Fruit fly (Drosophila melanogaster): ENCODE results near the gene CG13042.

Gene CG13042

DNA sequence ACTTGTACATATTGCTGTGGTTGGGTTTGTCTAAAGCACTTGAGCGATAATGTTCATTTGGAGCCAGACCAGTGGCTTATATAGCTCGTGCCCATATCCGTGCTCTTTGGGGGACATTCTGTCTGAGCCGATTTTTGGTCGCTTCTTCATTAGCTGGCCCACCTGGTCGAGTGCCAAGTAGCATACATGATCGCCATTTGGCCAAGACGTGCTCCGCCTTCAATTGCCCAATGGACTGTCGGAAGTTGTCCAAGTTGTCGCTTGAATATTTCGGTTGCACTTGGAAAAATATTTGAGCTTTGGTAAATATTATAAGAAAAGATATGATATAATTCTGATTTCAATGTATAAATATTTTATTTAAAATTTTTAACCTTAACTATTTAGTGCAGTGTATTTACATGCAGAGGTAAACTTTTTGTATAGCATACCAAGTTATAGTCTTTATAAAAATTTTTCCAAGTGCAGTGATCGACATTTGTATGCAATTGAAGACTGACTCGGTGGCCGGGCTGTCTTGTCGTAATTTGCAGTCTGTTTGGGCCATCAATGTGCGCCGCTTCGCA is 22.9 kb downstream of the CG13042 start, which contains the start of gene CG13047:
Gene CG13047, minus strand, starts transcription at position 51 of the 566 bp plus-strand sequence.
- no peak for TF ChIP-seq CG14965 (GFP tag; optimal IDR thresholded peaks at IDR 0.05; ENCODE audit: borderline replicate concordance)
- no peak for TF ChIP-seq Sry-β (GFP tag; optimal IDR thresholded peaks at IDR 0.05)
- TF ChIP-seq dmrt99B (tag; optimal IDR thresholded peaks at IDR 0.05): peak; percentile 44
- TF ChIP-seq CG13424 (tag; optimal IDR thresholded peaks at IDR 0.05): peak; percentile 24
- peak; percentile 55 for TF ChIP-seq CG11504 (tag; optimal IDR thresholded peaks at IDR 0.05)
- 0 out of 3 replicates have a peak, but pooled peaks have one; percentile 21 for TF ChIP-seq tgo (GFP tag; IDR thresholded peaks at IDR 0.05)
- TF ChIP-seq HmgZ (tag; optimal IDR thresholded peaks at IDR 0.05): no peak
- no peak for TF ChIP-seq fd102C (GFP tag; optimal IDR thresholded peaks at IDR 0.05)
- TF ChIP-seq CG15696 (tag; optimal IDR thresholded peaks at IDR 0.05): no peak
- TF ChIP-seq CG2875 (GFP tag; optimal IDR thresholded peaks at IDR 0.05): no peak
- TF ChIP-seq gem (tag; optimal IDR thresholded peaks at IDR 0.05): peak; percentile 29
- TF ChIP-seq mld (GFP tag; IDR thresholded peaks at IDR 0.05; ENCODE audit: partially characterized antibody): no peak
- no peak for TF ChIP-seq Gsc (GFP tag; IDR thresholded peaks at IDR 0.05)
- TF ChIP-seq Hr51 (GFP tag; optimal IDR thresholded peaks at IDR 0.05): peak in 1 of 2 experiments; percentile 54
- no peak for TF ChIP-seq tin (GFP tag; optimal IDR thresholded peaks at IDR 0.05)
- TF ChIP-seq sisA (GFP tag; IDR thresholded peaks at IDR 0.05): no peak
- peak; percentile 5 for TF ChIP-seq CG17359 (tag; optimal IDR thresholded peaks at IDR 0.05)
- TF ChIP-seq unpg (GFP tag; optimal IDR thresholded peaks at IDR 0.05): peak; percentile 2
- TF ChIP-seq bowl (GFP tag; IDR thresholded peaks at IDR 0.05): no peak
- TF ChIP-seq Side (GFP tag; optimal IDR thresholded peaks at IDR 0.05): no peak
- TF ChIP-seq B-H2 (GFP tag; optimal IDR thresholded peaks at IDR 0.05): no peak
- TF ChIP-seq dysf (GFP tag; IDR thresholded peaks at IDR 0.05): no peak
- TF ChIP-seq Oli (tag; optimal IDR thresholded peaks at IDR 0.05): peak; percentile 15
- peak; percentile 22 for TF ChIP-seq phol (tag; optimal IDR thresholded peaks at IDR 0.05)
- TF ChIP-seq CG3838 (GFP tag; optimal IDR thresholded peaks at IDR 0.05): no peak
- TF ChIP-seq row (GFP tag; IDR thresholded peaks at IDR 0.05): 0 out of 3 replicates have a peak, but pooled peaks have one; percentile 11
- TF ChIP-seq dpn (GFP tag; optimal IDR thresholded peaks at IDR 0.05): no peak
- TF ChIP-seq CG2712 (tag; optimal IDR thresholded peaks at IDR 0.05): peak; percentile 11
- no peak for TF ChIP-seq CG8290 (GFP tag; optimal IDR thresholded peaks at IDR 0.05)
- no peak for TF ChIP-seq CG8290 (tag; optimal IDR thresholded peaks at IDR 0.05)
- 0 out of 4 replicates have a peak, but pooled peaks have one; percentile 24 for TF ChIP-seq chinmo (GFP tag; IDR thresholded peaks at IDR 0.05; ENCODE audit: partially characterized antibody)
- TF ChIP-seq Sox102F (GFP tag; optimal IDR thresholded peaks at IDR 0.05): peak; percentile 36
- TF ChIP-seq CG9215 (GFP tag; IDR thresholded peaks at IDR 0.05): no peak
- no peak for TF ChIP-seq CG12071 (GFP tag; optimal IDR thresholded peaks at IDR 0.05)
- TF ChIP-seq CG17328 (GFP tag; IDR thresholded peaks at IDR 0.05): no peak
- peak; percentile 9 for TF ChIP-seq nmo (GFP tag; optimal IDR thresholded peaks at IDR 0.05)
- TF ChIP-seq CG7839 (tag; optimal IDR thresholded peaks at IDR 0.05): peak; percentile 25
- TF ChIP-seq inv (GFP tag; IDR thresholded peaks at IDR 0.05; ENCODE audit: partially characterized antibody): no peak
- peak; percentile 7 for TF ChIP-seq Blimp-1 (GFP tag; optimal IDR thresholded peaks at IDR 0.05)
- TF ChIP-seq MESR4 (GFP tag; optimal IDR thresholded peaks at IDR 0.05): no peak
- TF ChIP-seq da (GFP tag; optimal IDR thresholded peaks at IDR 0.05): no peak
- TF ChIP-seq Fer2 (tag; optimal IDR thresholded peaks at IDR 0.05): no peak
- TF ChIP-seq Dip2 (GFP tag; IDR thresholded peaks at IDR 0.05): no peak
- no peak for TF ChIP-seq trh (GFP tag; optimal IDR thresholded peaks at IDR 0.05)
- TF ChIP-seq CG7963 (GFP tag; IDR thresholded peaks at IDR 0.05; ENCODE audit: partially characterized antibody): no peak
- no peak for TF ChIP-seq exex (tag; optimal IDR thresholded peaks at IDR 0.05)
- no peak for TF ChIP-seq NK7.1 (GFP tag; optimal IDR thresholded peaks at IDR 0.05)
- TF ChIP-seq trem (tag; optimal IDR thresholded peaks at IDR 0.05): no peak
- no peak for TF ChIP-seq tna (GFP tag; IDR thresholded peaks at IDR 0.05; ENCODE audit: partially characterized antibody)
